Worm (Caenorhabditis elegans) whole organism, L1 larva: ENCODE data around the gene T13C5.3.

ENCODE experiments used
- aha-1 ChIP-seq: fragments of 150-350 bp; optimal IDR thresholded peaks from 2 replicates; lab custom pipeline; 2014; ENCODE audit warnings: missing biosample characterization, missing genetic modification characterization
- lin-13 ChIP-seq: fragments of 150-350 bp; optimal IDR thresholded peaks from 2 replicates; lab custom pipeline; 2014; ENCODE audit warnings: missing biosample characterization, missing genetic modification reagents, missing genetic modification characterization

ce11 chrX:6169252-6169651 is 9.1 kb upstream of the T13C5.3 start, which contains the start of gene T25B2.2:
- TF ChIP-seq lin-13 (GFP tag; lab: Kevin White, UChicago) (no peak), aha-1 (tag; lab: Kevin White, UChicago) (no peak)
